Worm (Caenorhabditis elegans) whole organism, L4 larva: ENCODE measurements around the gene snx-1.

Source experiments
- D1046.2 ChIP-seq: fragments of 200-800 bp; sonication (Bioruptor generic); IDR thresholded peaks from 2 replicates; pipeline ENCODE4 v1.3.6; 2022; ENCODE audit warnings: missing genetic modification characterization, missing compliant biosample characterization
- F44E2.7 ChIP-seq: fragments of 200-800 bp; sonication (Bioruptor generic); IDR thresholded peaks from 2 replicates; pipeline ENCODE4 v2.1.2; 2022; ENCODE audit warnings: missing genetic modification characterization, missing compliant biosample characterization
- aha-1 ChIP-seq: fragments of 150-350 bp; peaks from one replicate; lab custom pipeline; 2014; ENCODE audit warnings: missing biosample characterization, missing genetic modification characterization
- ces-1 ChIP-seq: fragments of 150-350 bp; sonication (generic microtip); optimal IDR thresholded peaks from 4 replicates; lab custom pipeline; 2014; ENCODE audit warnings: missing biosample characterization, missing genetic modification reagents, missing genetic modification characterization
- egl-43 ChIP-seq: fragments of 200-800 bp; sonication (Bioruptor generic); IDR thresholded peaks from 2 replicates; pipeline ENCODE4 v1.3.6; 2022; ENCODE audit warnings: missing genetic modification reagents, missing genetic modification characterization, missing compliant biosample characterization
- lim-7 ChIP-seq: fragments of 200-800 bp; sonication (Bioruptor generic); IDR thresholded peaks from 2 replicates; pipeline ENCODE4 v1.3.6; 2022; ENCODE audit warnings: missing genetic modification characterization, missing compliant biosample characterization
- lsy-2 ChIP-seq, 2 experiments: fragments of 150-350 bp in 1 of 2; sonication (generic microtip) in 1 of 2; optimal IDR thresholded peaks; 2 replicates each; lab custom pipeline; 2014 to 2017; ENCODE audit warnings: missing biosample characterization in 2 of 2, missing genetic modification characterization in 2 of 2
- mep-1 ChIP-seq: fragments of 150-350 bp; sonication (generic microtip); optimal IDR thresholded peaks from 3 replicates; lab custom pipeline; 2014; ENCODE audit warnings: missing biosample characterization, missing genetic modification characterization
- pha-4 ChIP-seq, 2 experiments: fragments of 150-350 bp in 1 of 2; fragments of 200-800 bp in 1 of 2; sonication (Bioruptor generic) in 1 of 2; IDR thresholded peaks in 1 of 2; optimal IDR thresholded peaks in 1 of 2; 2 replicates each; pipeline versions ENCODE4 v1.3.6 to Lab custom; 2014 to 2022; ENCODE audit warnings: missing genetic modification characterization in 2 of 2, missing genetic modification reagents in 2 of 2, missing biosample characterization in 1 of 2, missing compliant biosample characterization in 1 of 2
- rbr-2 ChIP-seq: sonication (generic microtip); optimal IDR thresholded peaks from 2 replicates; lab custom pipeline; 2016; ENCODE audit warnings: missing genotype, missing genetic modification characterization, missing compliant biosample characterization
- set-16 ChIP-seq: fragments of 200-800 bp; sonication (Bioruptor generic); IDR thresholded peaks from 2 replicates; pipeline ENCODE4 v1.3.6; 2022; ENCODE audit warnings: missing genetic modification reagents, missing genetic modification characterization, missing compliant biosample characterization
- unc-62 ChIP-seq, 3 experiments: fragments of 150-350 bp in 1 of 3; sonication (generic microtip); optimal IDR thresholded peaks in 2 of 3; peaks in 1 of 3; 1 replicate in 1 of 3; 2 replicates in 2 of 3; lab custom pipeline; 2014 to 2017; ENCODE audit warnings: missing biosample characterization in 3 of 3, missing genetic modification characterization in 3 of 3, missing genetic modification reagents in 3 of 3, missing genotype in 1 of 3

Gene snx-1

ce11 chrX:1171617-1172016 lies 42.8 kb downstream of the snx-1 start:
- TF ChIP-seq unc-62 (GFP tag; optimal IDR thresholded peaks at IDR 0.05 in 1 of 2; lab: Kevin White, UChicago) (peak in 1 of 2 experiments; percentile 97), unc-62 (tag; optimal IDR thresholded peaks at IDR 0.05; lab: Kevin White, UChicago) (no peak), F44E2.7 (GFP tag; lab: Robert Waterston, UW) (no peak)
- TF ChIP-seq, all 104 proteins: peak for 1

DNA sequence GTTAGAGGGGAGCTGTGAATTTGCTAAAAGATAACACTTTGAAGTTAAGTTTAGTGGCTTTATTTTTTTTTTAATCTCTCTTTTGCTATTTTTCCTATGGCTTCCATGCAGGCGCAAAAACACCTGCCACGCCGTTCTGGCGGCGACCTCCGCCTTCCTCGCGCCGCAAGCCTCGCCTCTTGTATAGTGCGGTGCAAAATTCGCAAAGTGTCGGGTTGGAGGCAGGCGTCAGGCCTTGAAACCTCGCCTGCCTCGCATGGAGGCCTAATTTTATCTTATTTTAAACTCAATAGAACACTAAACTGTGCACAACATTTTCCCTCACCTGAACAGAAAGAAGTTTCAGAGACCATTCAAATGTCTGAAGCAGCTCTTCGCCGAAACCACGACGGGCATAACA lies 43.2 kb downstream of the snx-1 start:
- TF ChIP-seq lim-7 (GFP tag; lab: Robert Waterston, UW) (no peak), mep-1 (tag; lab: Kevin White, UChicago) (no peak), D1046.2 (GFP tag; lab: Robert Waterston, UW) (no peak), set-16 (GFP tag; lab: Robert Waterston, UW) (peak; percentile 72)

- TF ChIP-seq pha-4 (GFP tag; IDR thresholded peaks at IDR 0.05; lab: Robert Waterston, UW) (no peak), pha-4 (tag; optimal IDR thresholded peaks at IDR 0.05; lab: Kevin White, UChicago) (no peak), aha-1 (tag; lab: Kevin White, UChicago) (peak; percentile 67), ces-1 (GFP tag; lab: Kevin White, UChicago) (no peak)
Observed at ce11 chrX:1179984-1180383, 51.2 kb downstream of the snx-1 start, which contains the start of gene hot-8. hot-8 (plus strand) TSS chrX:1180284.

DNA sequence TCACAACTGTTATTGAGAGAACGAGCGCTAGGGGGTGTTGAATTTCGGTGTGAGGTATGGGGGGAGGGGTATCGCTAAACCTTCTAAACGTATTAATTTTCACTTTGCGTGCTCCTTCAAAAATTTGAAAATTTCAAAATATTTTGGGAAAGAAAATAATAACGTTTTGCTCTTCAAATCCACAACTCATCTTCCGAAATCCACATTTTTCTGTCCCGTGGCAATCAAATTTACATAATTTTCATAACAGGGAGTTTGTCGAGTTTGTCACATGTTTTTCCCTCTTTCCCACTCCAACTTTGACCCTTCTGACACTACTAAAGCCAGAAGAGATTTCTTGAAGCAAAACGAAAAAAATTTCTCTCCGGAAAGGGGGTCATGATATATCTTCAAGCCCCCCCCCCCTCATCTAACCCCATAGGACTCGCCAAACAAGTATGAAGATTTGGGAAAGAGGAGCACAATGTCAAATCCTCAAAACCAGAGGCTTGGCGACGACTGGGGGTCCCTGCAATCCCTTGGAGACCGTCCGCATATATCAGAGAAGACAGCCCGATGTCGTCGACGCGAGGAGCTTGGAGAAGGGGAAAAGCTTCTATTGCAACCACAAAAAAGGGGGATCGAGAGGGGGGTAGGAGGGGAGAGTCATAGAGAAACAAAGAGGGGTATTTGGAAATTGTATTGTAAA lies 52.6 kb downstream of the snx-1 start:
- no peak for TF ChIP-seq rbr-2 (tag; lab: Kevin White, UChicago)
- peak; percentile 55; the same call in 1 of the 2 replicates for TF ChIP-seq egl-43 (GFP tag; lab: Robert Waterston, UW)
- peak; percentile 48 for TF ChIP-seq set-16 (GFP tag; lab: Robert Waterston, UW)
- peak; percentile 24 for TF ChIP-seq aha-1 (tag; lab: Kevin White, UChicago)
- no peak for TF ChIP-seq lsy-2 (tag; optimal IDR thresholded peaks at IDR 0.05; lab: Kevin White, UChicago)
- TF ChIP-seq, all 104 proteins: peak for 3
